ENCODE assay signal across 1 fruit fly cellular context in the genomic region with DNA sequence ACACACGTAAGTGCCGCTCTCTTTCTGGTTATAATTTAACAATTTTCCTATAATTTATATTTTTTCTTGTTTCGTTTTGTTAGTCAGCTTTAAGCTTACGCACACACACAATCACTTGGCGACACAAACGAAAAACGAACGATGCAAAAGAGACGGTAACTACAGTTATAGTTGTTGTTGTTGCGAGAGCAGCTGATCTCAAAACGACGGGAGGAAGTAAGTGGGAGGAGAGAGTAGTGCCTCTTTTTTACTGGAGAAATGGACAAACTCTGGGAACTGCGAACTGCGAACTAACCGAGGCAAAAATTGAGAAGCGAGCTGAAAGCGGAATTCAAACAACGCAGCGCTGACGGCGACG.
TF ChIP-seq lines count a peak whose summit lies in the region.

No protein-coding gene starts in this region.

TF ChIP-seq in whole organism, embryonic, 481 proteins besides CTCF, POLR2A, EP300 and RAD21 (continued from another document):
- TF ChIP-seq CG32532 (GFP tag; IDR thresholded peaks at IDR 0.05; lab: Robert Waterston, UW) = no peak
- no peak for TF ChIP-seq zfh1 (GFP tag; IDR thresholded peaks at IDR 0.05; lab: Robert Waterston, UW)
- no peak for TF ChIP-seq CG18262 (tag; optimal IDR thresholded peaks at IDR 0.05; lab: Kevin White, UChicago)
- TF ChIP-seq yki (optimal IDR thresholded peaks at IDR 0.05; lab: Kevin White, UChicago) = no peak
- no peak for TF ChIP-seq vnd (GFP tag; IDR thresholded peaks at IDR 0.05; lab: Robert Waterston, UW; ENCODE audit: partially characterized antibody)
- TF ChIP-seq CG4730 (GFP tag; IDR thresholded peaks at IDR 0.05; lab: Robert Waterston, UW) = no peak
- TF ChIP-seq Ptx1 (GFP tag; IDR thresholded peaks at IDR 0.05; lab: Robert Waterston, UW) = no peak
- peak; percentile 12 for TF ChIP-seq abd-A (tag; optimal IDR thresholded peaks at IDR 0.05; lab: Kevin White, UChicago)
- no peak for TF ChIP-seq BtbVII (GFP tag; optimal IDR thresholded peaks at IDR 0.05; lab: Kevin White, UChicago)
- no peak for TF ChIP-seq Drgx (GFP tag; IDR thresholded peaks at IDR 0.05; lab: Robert Waterston, UW)
- no peak for TF ChIP-seq CG9817 (tag; optimal IDR thresholded peaks at IDR 0.05; lab: Kevin White, UChicago)
- no peak for TF ChIP-seq Aef1 (GFP tag; IDR thresholded peaks at IDR 0.05; lab: Robert Waterston, UW)
- TF ChIP-seq Med (GFP tag; lab: Kevin White, UChicago) = peak; percentile 69
- TF ChIP-seq Scr (GFP tag; IDR thresholded peaks at IDR 0.05; lab: Robert Waterston, UW; ENCODE audit: partially characterized antibody) = no peak
- TF ChIP-seq Asciz (GFP tag; optimal IDR thresholded peaks at IDR 0.05; lab: Kevin White, UChicago) = no peak
- no peak for TF ChIP-seq CG17568 (GFP tag; optimal IDR thresholded peaks at IDR 0.05; lab: Kevin White, UChicago)
- no peak for TF ChIP-seq Camta (GFP tag; optimal IDR thresholded peaks at IDR 0.05; lab: Kevin White, UChicago)
- TF ChIP-seq CG15011 (GFP tag; optimal IDR thresholded peaks at IDR 0.05; lab: Kevin White, UChicago) = no peak
- no peak for TF ChIP-seq CG9609 (GFP tag; optimal IDR thresholded peaks at IDR 0.05; lab: Kevin White, UChicago)
- no peak for TF ChIP-seq pita (GFP tag; optimal IDR thresholded peaks at IDR 0.05; lab: Kevin White, UChicago)
- no peak for TF ChIP-seq jing (GFP tag; optimal IDR thresholded peaks at IDR 0.05; lab: Kevin White, UChicago)
- no peak for TF ChIP-seq CG15601 (tag; optimal IDR thresholded peaks at IDR 0.05; lab: Kevin White, UChicago)
- TF ChIP-seq zen (tag; optimal IDR thresholded peaks at IDR 0.05; lab: Kevin White, UChicago) = no peak
- no peak for TF ChIP-seq Ssrp (tag; optimal IDR thresholded peaks at IDR 0.05; lab: Kevin White, UChicago)
- TF ChIP-seq trem (tag; optimal IDR thresholded peaks at IDR 0.05; lab: Kevin White, UChicago) = no peak
- no peak for TF ChIP-seq CG32767 (GFP tag; IDR thresholded peaks at IDR 0.05; lab: Robert Waterston, UW)
- no peak for TF ChIP-seq pho (GFP tag; optimal IDR thresholded peaks at IDR 0.05; lab: Kevin White, UChicago)
- TF ChIP-seq cg (GFP tag; optimal IDR thresholded peaks at IDR 0.05; lab: Kevin White, UChicago) = peak; percentile 46
- TF ChIP-seq Kr (GFP tag; optimal IDR thresholded peaks at IDR 0.05; lab: Kevin White, UChicago) = no peak
- TF ChIP-seq Jarid2 (GFP tag; optimal IDR thresholded peaks at IDR 0.05; lab: Kevin White, UChicago) = peak; percentile 77
- no peak for TF ChIP-seq cwo (GFP tag; optimal IDR thresholded peaks at IDR 0.05; lab: Kevin White, UChicago)
- TF ChIP-seq CG12391 (tag; optimal IDR thresholded peaks at IDR 0.05; lab: Kevin White, UChicago) = no peak
- no peak for TF ChIP-seq Side (GFP tag; optimal IDR thresholded peaks at IDR 0.05; lab: Kevin White, UChicago)
- no peak for TF ChIP-seq CG14667 (GFP tag; IDR thresholded peaks at IDR 0.05; lab: Robert Waterston, UW)
- no peak for TF ChIP-seq lmd (GFP tag; IDR thresholded peaks at IDR 0.05; lab: Robert Waterston, UW)
- no peak for TF ChIP-seq CG14965 (GFP tag; optimal IDR thresholded peaks at IDR 0.05; lab: Kevin White, UChicago; ENCODE audit: borderline replicate concordance)
- no peak for TF ChIP-seq NC2β (GFP tag; optimal IDR thresholded peaks at IDR 0.05; lab: Kevin White, UChicago)
- TF ChIP-seq maf-S (GFP tag; optimal IDR thresholded peaks at IDR 0.05; lab: Kevin White, UChicago) = no peak
- TF ChIP-seq Atf-2 (GFP tag; optimal IDR thresholded peaks at IDR 0.05; lab: Kevin White, UChicago) = no peak
- no peak for TF ChIP-seq dysf (GFP tag; IDR thresholded peaks at IDR 0.05; lab: Robert Waterston, UW)
- TF ChIP-seq Stat92E (GFP tag; optimal IDR thresholded peaks at IDR 0.05; lab: Kevin White, UChicago) = peak in 1 of 3 experiments; percentile 8
- TF ChIP-seq CG3995 (GFP tag; optimal IDR thresholded peaks at IDR 0.05; lab: Kevin White, UChicago) = no peak
- TF ChIP-seq CG33557 (GFP tag; optimal IDR thresholded peaks at IDR 0.05; lab: Kevin White, UChicago) = no peak
- no peak for TF ChIP-seq CG5245 (GFP tag; optimal IDR thresholded peaks at IDR 0.05; lab: Kevin White, UChicago)
- peak; percentile 77; the same call in 2 of the 4 replicates for TF ChIP-seq chinmo (GFP tag; IDR thresholded peaks at IDR 0.05; lab: Robert Waterston, UW; ENCODE audit: partially characterized antibody)
- TF ChIP-seq CG8765 (GFP tag; IDR thresholded peaks at IDR 0.05; lab: Robert Waterston, UW) = no peak
- TF ChIP-seq grau (tag; optimal IDR thresholded peaks at IDR 0.05; lab: Kevin White, UChicago) = no peak
- TF ChIP-seq ash1 (GFP tag; optimal IDR thresholded peaks at IDR 0.05; lab: Kevin White, UChicago) = no peak
- peak; percentile 9 for TF ChIP-seq lbe (GFP tag; optimal IDR thresholded peaks at IDR 0.05; lab: Kevin White, UChicago)
- TF ChIP-seq CG4360 (GFP tag; IDR thresholded peaks at IDR 0.05; lab: Robert Waterston, UW) = peak; percentile 75
- TF ChIP-seq CG31365 (tag; optimal IDR thresholded peaks at IDR 0.05; lab: Kevin White, UChicago) = peak; percentile 4
- TF ChIP-seq CG18599 (GFP tag; optimal IDR thresholded peaks at IDR 0.05; lab: Kevin White, UChicago) = no peak
- TF ChIP-seq Gug (GFP tag; IDR thresholded peaks at IDR 0.05; lab: Robert Waterston, UW) = no peak
- TF ChIP-seq CG3163 (GFP tag; optimal IDR thresholded peaks at IDR 0.05; lab: Kevin White, UChicago) = no peak
- no peak for TF ChIP-seq E2f2 (GFP tag; IDR thresholded peaks at IDR 0.05; lab: Robert Waterston, UW)
- no peak for TF ChIP-seq D (optimal IDR thresholded peaks at IDR 0.05; lab: Kevin White, UChicago)
- TF ChIP-seq D (GFP tag; optimal IDR thresholded peaks at IDR 0.05; lab: Kevin White, UChicago) = no peak
- no peak for TF ChIP-seq D19B (GFP tag; optimal IDR thresholded peaks at IDR 0.05; lab: Kevin White, UChicago)
- no peak for TF ChIP-seq dmrt11E (tag; optimal IDR thresholded peaks at IDR 0.05; lab: Kevin White, UChicago)
- no peak for TF ChIP-seq CG5953 (GFP tag; IDR thresholded peaks at IDR 0.05; lab: Robert Waterston, UW)
- no peak for TF ChIP-seq CG2712 (tag; optimal IDR thresholded peaks at IDR 0.05; lab: Kevin White, UChicago)
- TF ChIP-seq CG1529 (GFP tag; optimal IDR thresholded peaks at IDR 0.05; lab: Kevin White, UChicago) = no peak
- no peak for TF ChIP-seq NK7.1 (GFP tag; optimal IDR thresholded peaks at IDR 0.05; lab: Kevin White, UChicago)
- TF ChIP-seq phol (tag; optimal IDR thresholded peaks at IDR 0.05; lab: Kevin White, UChicago) = no peak
- TF ChIP-seq CG8290 (GFP tag; optimal IDR thresholded peaks at IDR 0.05; lab: Kevin White, UChicago) = no peak
- peak in 1 of 2 experiments; percentile 25 for TF ChIP-seq CG8290 (tag; optimal IDR thresholded peaks at IDR 0.05; lab: Kevin White, UChicago)
- no peak for TF ChIP-seq CG30020 (tag; optimal IDR thresholded peaks at IDR 0.05; lab: Kevin White, UChicago)
- TF ChIP-seq E2f1 (GFP tag; IDR thresholded peaks at IDR 0.05; lab: Robert Waterston, UW) = 0 out of 2 replicates have a peak, but pooled peaks have one; percentile 6
- TF ChIP-seq Poxn (GFP tag; IDR thresholded peaks at IDR 0.05; lab: Robert Waterston, UW) = no peak
- no peak for TF ChIP-seq Xrp1 (GFP tag; IDR thresholded peaks at IDR 0.05; lab: Robert Waterston, UW)
- no peak for TF ChIP-seq Tbp (GFP tag; optimal IDR thresholded peaks at IDR 0.05; lab: Kevin White, UChicago)
- no peak for TF ChIP-seq CG12104 (GFP tag; optimal IDR thresholded peaks at IDR 0.05; lab: Kevin White, UChicago)
- TF ChIP-seq CG10209 (GFP tag; optimal IDR thresholded peaks at IDR 0.05; lab: Kevin White, UChicago) = no peak
- no peak for TF ChIP-seq chn (GFP tag; optimal IDR thresholded peaks at IDR 0.05; lab: Kevin White, UChicago)
- no peak for TF ChIP-seq ara (GFP tag; IDR thresholded peaks at IDR 0.05; lab: Robert Waterston, UW)
- TF ChIP-seq zfh2 (GFP tag; optimal IDR thresholded peaks at IDR 0.05; lab: Kevin White, UChicago) = no peak
- peak; percentile 80 for TF ChIP-seq CG12769 (tag; optimal IDR thresholded peaks at IDR 0.05; lab: Kevin White, UChicago)
- no peak for TF ChIP-seq Mes4 (GFP tag; optimal IDR thresholded peaks at IDR 0.05; lab: Kevin White, UChicago)
